Fruit fly (Drosophila melanogaster): ENCODE measurements around the gene eIF5B.
A peak's percentile ranks its signal among the peaks of the same experiment; 100 is the strongest.

eIF5B gene

DNA sequence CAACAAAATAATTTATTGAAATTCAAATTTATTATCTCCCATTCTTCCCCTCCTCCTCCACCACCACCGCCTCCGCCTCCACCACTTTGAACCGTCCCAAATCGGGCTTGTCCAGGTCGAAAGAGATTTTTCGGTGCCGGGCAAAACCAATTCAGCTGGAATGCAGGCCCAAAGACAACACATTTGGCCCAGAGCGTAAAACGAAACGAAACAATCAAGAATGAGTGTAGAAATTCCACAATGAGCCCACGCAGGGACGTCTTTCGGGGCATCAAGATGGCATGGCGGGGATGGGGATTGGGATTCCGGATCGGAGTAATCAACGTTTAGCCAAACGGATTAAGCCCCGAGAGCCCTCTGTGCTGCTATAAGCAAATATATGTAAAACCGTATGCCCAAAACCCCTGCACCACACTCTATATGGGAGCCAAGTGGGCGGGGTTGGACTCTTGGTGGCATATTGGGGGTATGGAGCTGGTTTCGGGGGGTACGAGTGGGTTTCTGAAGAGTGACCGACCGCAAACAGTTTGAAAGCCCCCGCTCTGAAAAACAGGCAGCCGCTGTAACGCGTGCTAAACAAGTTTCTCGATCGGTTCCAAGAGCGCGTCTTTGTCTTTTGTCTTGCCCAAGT lies 76.7 kb downstream of the eIF5B start (continued):
- peak; percentile 78; the same call in 1 of the 4 replicates for TF ChIP-seq chinmo (GFP tag; IDR thresholded peaks at IDR 0.05; ENCODE audit: partially characterized antibody)

DNA sequence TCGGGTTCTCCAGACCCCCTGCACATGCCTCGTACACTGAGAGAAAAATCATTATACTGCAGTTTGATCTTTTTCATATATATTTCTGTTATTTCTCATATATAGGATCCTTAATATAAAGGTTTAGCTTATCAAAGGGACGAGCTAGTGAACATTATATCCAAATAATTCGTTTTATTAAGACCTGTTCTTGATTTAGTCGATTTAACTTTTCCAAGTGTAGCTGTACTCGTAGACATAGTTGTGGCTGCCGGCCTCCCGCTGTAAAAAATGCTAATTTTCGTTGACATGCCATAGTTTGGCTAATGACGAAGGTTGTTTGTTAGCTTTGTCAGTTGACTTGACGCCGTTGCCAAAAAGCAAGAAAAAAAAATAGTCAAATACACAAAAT lies 78.3 kb downstream of the eIF5B start:
- TF ChIP-seq Xrp1 (GFP tag; IDR thresholded peaks at IDR 0.05) (peak; percentile 92), CG13624 (GFP tag; optimal IDR thresholded peaks at IDR 0.05) (peak; percentile 80), CG12942 (GFP tag; optimal IDR thresholded peaks at IDR 0.05) (peak; percentile 71), cg (GFP tag; optimal IDR thresholded peaks at IDR 0.05) (no peak), pnt (GFP tag; optimal IDR thresholded peaks at IDR 0.05) (peak; percentile 75), CG3281 (GFP tag; optimal IDR thresholded peaks at IDR 0.05) (peak; percentile 87), CG7987 (GFP tag; optimal IDR thresholded peaks at IDR 0.05) (peak; percentile 62), CG17829 (tag; optimal IDR thresholded peaks at IDR 0.05) (peak; percentile 89), CG31388 (GFP tag; optimal IDR thresholded peaks at IDR 0.05) (peak; percentile 30), zen2 (GFP tag; IDR thresholded peaks at IDR 0.05; ENCODE audit: partially characterized antibody) (no peak), CG13287 (GFP tag; IDR thresholded peaks at IDR 0.05; ENCODE audit: partially characterized antibody) (no peak), Hmr (GFP tag; optimal IDR thresholded peaks at IDR 0.05) (peak; percentile 85), CG2116 (GFP tag; optimal IDR thresholded peaks at IDR 0.05) (peak; percentile 53), CG10209 (GFP tag; optimal IDR thresholded peaks at IDR 0.05) (peak; percentile 77), BEAF-32 (GFP tag; optimal IDR thresholded peaks at IDR 0.05) (no peak), dm (GFP tag; optimal IDR thresholded peaks at IDR 0.05) (peak; percentile 33), corto (GFP tag; optimal IDR thresholded peaks at IDR 0.05) (no peak), CG18011 (GFP tag; optimal IDR thresholded peaks at IDR 0.05) (peak; percentile 34), Jarid2 (GFP tag; optimal IDR thresholded peaks at IDR 0.05) (peak; percentile 22), CG7928 (GFP tag; optimal IDR thresholded peaks at IDR 0.05) (peak; percentile 60), CG3726 (GFP tag; IDR thresholded peaks at IDR 0.05) (peak; percentile 79), Med (GFP tag) (peak; percentile 97), CG11504 (tag; optimal IDR thresholded peaks at IDR 0.05) (peak; percentile 88), sug (tag; optimal IDR thresholded peaks at IDR 0.05) (peak; percentile 90), ranshi (GFP tag; IDR thresholded peaks at IDR 0.05) (peak; percentile 81), inv (GFP tag; IDR thresholded peaks at IDR 0.05; ENCODE audit: partially characterized antibody) (no peak), insv (GFP tag; optimal IDR thresholded peaks at IDR 0.05) (no peak), Sox102F (GFP tag; optimal IDR thresholded peaks at IDR 0.05) (peak; percentile 87), ems (GFP tag; optimal IDR thresholded peaks at IDR 0.05) (peak; percentile 77), schlank (tag; optimal IDR thresholded peaks at IDR 0.05) (peak; percentile 68), trem (tag; optimal IDR thresholded peaks at IDR 0.05) (peak; percentile 73), ara (GFP tag; IDR thresholded peaks at IDR 0.05) (peak; percentile 81), otp (GFP tag; IDR thresholded peaks at IDR 0.05) (peak; percentile 87), CG33213 (GFP tag; optimal IDR thresholded peaks at IDR 0.05) (peak; percentile 70), eve (GFP tag; optimal IDR thresholded peaks at IDR 0.05) (no peak), CG32767 (GFP tag; IDR thresholded peaks at IDR 0.05) (peak; percentile 56; the same call in 1 of the 2 replicates), unc-4 (GFP tag; IDR thresholded peaks at IDR 0.05; ENCODE audit: partially characterized antibody) (no peak), CG17612 (GFP tag; IDR thresholded peaks at IDR 0.05) (peak; percentile 64), CG12104 (GFP tag; optimal IDR thresholded peaks at IDR 0.05) (peak; percentile 27), CG5953 (GFP tag; IDR thresholded peaks at IDR 0.05) (peak; percentile 38; the same call in 1 of the 2 replicates), ab (GFP tag; optimal IDR thresholded peaks at IDR 0.05) (no peak), CG16779 (GFP tag; IDR thresholded peaks at IDR 0.05) (peak; percentile 43; the same call in 1 of the 2 replicates), gsb (GFP tag; IDR thresholded peaks at IDR 0.05) (peak; percentile 69), tup (GFP tag; optimal IDR thresholded peaks at IDR 0.05) (peak; percentile 74), CG14965 (GFP tag; optimal IDR thresholded peaks at IDR 0.05; ENCODE audit: borderline replicate concordance) (peak; percentile 33), MBD-R2 (GFP tag; IDR thresholded peaks at IDR 0.05) (peak; percentile 46; the same call in 1 of the 2 replicates)
